Worm (Caenorhabditis elegans) whole organism, late embryonic: ENCODE results near the gene aakg-2.
"Not testable (repeated sequence)": the region's sequence is repeated elsewhere in the genome, so short reads cannot be mapped to it uniquely, and the experiment has no call there.

Source experiments
- K09A11.1 ChIP-seq: sonication (generic microtip); optimal IDR thresholded peaks from 2 replicates; lab custom pipeline; 2017; ENCODE audit warnings: antibody characterized with exemption, mild to moderate bottlenecking, missing genetic modification characterization, missing compliant biosample characterization; ENCODE audit not compliant: insufficient read depth
- ama-1 ChIP-seq: fragments of 150-350 bp; optimal IDR thresholded peaks from 2 replicates; lab custom pipeline; 2014
- ceh-22 ChIP-seq: sonication (generic microtip); optimal IDR thresholded peaks from 2 replicates; lab custom pipeline; 2017; ENCODE audit warnings: missing biosample characterization, missing genetic modification characterization
- ceh-6 ChIP-seq: fragments of 200-800 bp; sonication (Bioruptor generic); optimal IDR thresholded peaks from 2 replicates; lab custom pipeline; 2018; ENCODE audit warnings: mild to moderate bottlenecking, missing genetic modification characterization, missing compliant biosample characterization
- che-1 ChIP-seq: sonication (generic microtip); optimal IDR thresholded peaks from 2 replicates; lab custom pipeline; 2016; ENCODE audit warnings: mild to moderate bottlenecking, missing genetic modification characterization, missing compliant biosample characterization
- eyg-1 ChIP-seq: sonication (generic microtip); optimal IDR thresholded peaks from 2 replicates; lab custom pipeline; 2016; ENCODE audit warnings: missing genotype, missing genetic modification characterization, missing compliant biosample characterization
- fkh-10 ChIP-seq: fragments of 150-350 bp; optimal IDR thresholded peaks from 2 replicates; lab custom pipeline; 2014; ENCODE audit warnings: missing biosample characterization, missing genetic modification reagents, missing genetic modification characterization
- nhr-11 ChIP-seq: fragments of 150-350 bp; optimal IDR thresholded peaks from 2 replicates; lab custom pipeline; 2014; ENCODE audit warnings: missing biosample characterization, missing genetic modification characterization
- pha-2 ChIP-seq: sonication (generic microtip); optimal IDR thresholded peaks from 2 replicates; lab custom pipeline; 2017; ENCODE audit warnings: mild to moderate bottlenecking, missing genetic modification characterization, missing compliant biosample characterization
- rnt-1 ChIP-seq: sonication (generic microtip); optimal IDR thresholded peaks from 2 replicates; lab custom pipeline; 2016; ENCODE audit warnings: missing genetic modification characterization, missing compliant biosample characterization
- syd-9 ChIP-seq: sonication (generic microtip); optimal IDR thresholded peaks from 2 replicates; lab custom pipeline; 2016; ENCODE audit warnings: mild to moderate bottlenecking, missing genetic modification characterization, moderate library complexity, missing compliant biosample characterization
- tbx-2 ChIP-seq: sonication (generic microtip); optimal IDR thresholded peaks from 2 replicates; lab custom pipeline; 2016; ENCODE audit warnings: missing genetic modification characterization, missing compliant biosample characterization
- unc-86 ChIP-seq: sonication (generic microtip); optimal IDR thresholded peaks from 2 replicates; lab custom pipeline; 2016; ENCODE audit warnings: missing genetic modification characterization, missing compliant biosample characterization

DNA sequence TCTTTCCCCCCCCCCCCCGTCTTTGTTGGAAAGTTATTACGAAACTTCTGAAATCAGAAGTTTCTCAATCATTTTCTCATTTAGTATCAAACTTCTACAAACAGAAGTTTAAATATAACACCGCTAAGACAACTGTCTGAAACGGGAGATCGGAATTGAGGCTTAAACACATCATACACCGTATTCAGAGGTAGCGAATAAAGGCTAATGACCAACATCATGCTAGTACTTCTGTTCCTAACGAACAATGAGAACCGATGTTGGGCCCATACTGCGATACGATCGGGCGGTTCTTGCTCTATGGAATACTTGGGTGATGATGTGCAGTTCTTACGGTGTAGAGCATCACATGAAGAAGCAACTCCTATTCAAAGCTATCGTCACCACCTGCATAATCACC lies 14.6 kb upstream of the aakg-2 start, which contains the start of gene Y13C8A.1:
- not testable (repeated sequence) for TF ChIP-seq unc-86 (tag; lab: Kevin White, UChicago); ama-1 (lab: Kevin White, UChicago); nhr-11 (tag; lab: Kevin White, UChicago); ceh-6; pha-2; rnt-1 (tag; lab: Kevin White, UChicago); K09A11.1; ceh-22 (tag; lab: Kevin White, UChicago); tbx-2 (tag; lab: Kevin White, UChicago); eyg-1 (tag; lab: Kevin White, UChicago); che-1 (tag; lab: Kevin White, UChicago); fkh-10; syd-9 (tag; lab: Kevin White, UChicago)
